Worm (Caenorhabditis elegans): ENCODE data around the gene met-2.

- TF ChIP-seq ztf-29 (GFP tag; IDR thresholded peaks at IDR 0.05), result no peak
- TF ChIP-seq med-1 (GFP tag; optimal IDR thresholded peaks at IDR 0.05; ENCODE audit: insufficient read depth), result no peak
- TF ChIP-seq tab-1 (GFP tag; IDR thresholded peaks at IDR 0.05), result no peak
- TF ChIP-seq ztf-23 (GFP tag; IDR thresholded peaks at IDR 0.05), result no peak
- TF ChIP-seq klf-2 (GFP tag; conservative IDR thresholded peaks at IDR 0.05), result no peak
- TF ChIP-seq flt-1 (GFP tag; IDR thresholded peaks at IDR 0.05), result no peak
- no peak for TF ChIP-seq ref-1 (GFP tag; conservative IDR thresholded peaks at IDR 0.05)
These were observed 17.2 kb downstream of the met-2 start for ce11 chrIII:8392307-8392706.

Data from whole organism, midembryonic.